Worm (Caenorhabditis elegans): ENCODE measurements around the gene Y42G9A.1.

Y42G9A.1 gene

ce11 chrIII:6155787-6156186 lies 6.0 kb downstream of the Y42G9A.1 start:
- TF ChIP-seq jun-1 (tag; optimal IDR thresholded peaks at IDR 0.05) (no peak), nhr-28 (tag; optimal IDR thresholded peaks at IDR 0.05) (no peak), ama-1 (optimal IDR thresholded peaks at IDR 0.05) (no peak), hmg-11 (tag; optimal IDR thresholded peaks at IDR 0.05) (no peak), nhr-23 (tag; optimal IDR thresholded peaks at IDR 0.05) (no peak), eor-1 (tag; optimal IDR thresholded peaks at IDR 0.05) (no peak), nhr-67 (tag; optimal IDR thresholded peaks at IDR 0.05) (no peak), tbx-2 (tag; optimal IDR thresholded peaks at IDR 0.05) (no peak), egl-5 (tag; optimal IDR thresholded peaks at IDR 0.05) (no peak), nhr-25 (tag; optimal IDR thresholded peaks at IDR 0.05) (no peak), unc-39 (tag; optimal IDR thresholded peaks at IDR 0.05) (no peak), ceh-16 (tag; optimal IDR thresholded peaks at IDR 0.05) (no peak), nfya-1 (tag; optimal IDR thresholded peaks at IDR 0.05; ENCODE audit: insufficient read depth) (no peak)

- peak; percentile 35 for TF ChIP-seq egl-5 (tag; optimal IDR thresholded peaks at IDR 0.05)
- no peak for TF ChIP-seq mdl-1 (tag; optimal IDR thresholded peaks at IDR 0.05)
- peak; percentile 57 for TF ChIP-seq pha-4 (tag; optimal IDR thresholded peaks at IDR 0.05)
These were observed 8.1 kb downstream of the Y42G9A.1 start, which contains the start of gene anmt-2 for ce11 chrIII:6157708-6158321. Gene anmt-2 (minus strand): TSS chrIII:6157758.

- TF ChIP-seq nhr-77 (tag; optimal IDR thresholded peaks at IDR 0.05) = no peak
- peak; percentile 68 for TF ChIP-seq hmg-11 (tag; optimal IDR thresholded peaks at IDR 0.05)
- peak; percentile 27 for TF ChIP-seq snpc-4 (tag; optimal IDR thresholded peaks at IDR 0.05)
- TF ChIP-seq nhr-43 (tag; optimal IDR thresholded peaks at IDR 0.05; ENCODE audit: poor library complexity, severe bottlenecking) = peak; percentile 55
- TF ChIP-seq ama-1 (optimal IDR thresholded peaks at IDR 0.05) = no peak
- no peak for TF ChIP-seq nhr-28 (tag; optimal IDR thresholded peaks at IDR 0.05)
- peak; percentile 47 for TF ChIP-seq skn-1 (tag; optimal IDR thresholded peaks at IDR 0.05)
- TF ChIP-seq nhr-237 (tag; optimal IDR thresholded peaks at IDR 0.05) = no peak
- no peak for TF ChIP-seq mdl-1 (tag; optimal IDR thresholded peaks at IDR 0.05)
- no peak for TF ChIP-seq fkh-2 (tag; optimal IDR thresholded peaks at IDR 0.05)
- peak; percentile 22 for TF ChIP-seq aly-2 (tag; optimal IDR thresholded peaks at IDR 0.05)
- no peak for TF ChIP-seq nhr-11 (tag; optimal IDR thresholded peaks at IDR 0.05)
- TF ChIP-seq elt-3 (tag; optimal IDR thresholded peaks at IDR 0.05) = peak in 1 of 3 experiments; percentile 44
- TF ChIP-seq nhr-76 (tag; optimal IDR thresholded peaks at IDR 0.05) = no peak
- TF ChIP-seq elt-1 (tag; optimal IDR thresholded peaks at IDR 0.05) = no peak
- no peak for TF ChIP-seq fos-1 (tag; optimal IDR thresholded peaks at IDR 0.05)
- peak; percentile 20 for TF ChIP-seq tbx-2 (tag; optimal IDR thresholded peaks at IDR 0.05)
- peak; percentile 48 for TF ChIP-seq lin-15B (tag; optimal IDR thresholded peaks at IDR 0.05)
- peak; percentile 60 for TF ChIP-seq pqm-1 (tag; optimal IDR thresholded peaks at IDR 0.05)
- peak; percentile 78 for TF ChIP-seq jun-1 (tag; optimal IDR thresholded peaks at IDR 0.05)
- TF ChIP-seq mml-1 (tag; optimal IDR thresholded peaks at IDR 0.05) = no peak
- peak; percentile 94 for TF ChIP-seq elt-2 (tag; optimal IDR thresholded peaks at IDR 0.05)
- TF ChIP-seq fkh-10 (GFP tag; optimal IDR thresholded peaks at IDR 0.05) = peak; percentile 47
- TF ChIP-seq ceh-16 (tag; optimal IDR thresholded peaks at IDR 0.05) = no peak
- peak; percentile 48 for TF ChIP-seq nhr-25 (tag; optimal IDR thresholded peaks at IDR 0.05)
- TF ChIP-seq ztf-4 (tag; optimal IDR thresholded peaks at IDR 0.05) = no peak
- peak; percentile 55 for TF ChIP-seq lsy-12 (tag; optimal IDR thresholded peaks at IDR 0.05)
- TF ChIP-seq R02D3.7 (tag; optimal IDR thresholded peaks at IDR 0.05) = peak; percentile 5
- peak; percentile 64 for TF ChIP-seq egl-27 (tag; optimal IDR thresholded peaks at IDR 0.05)
- no peak for TF ChIP-seq nhr-12 (tag; optimal IDR thresholded peaks at IDR 0.05)
- TF ChIP-seq sea-2 (GFP tag; optimal IDR thresholded peaks at IDR 0.05) = no peak
- no peak for TF ChIP-seq daf-12 (tag; optimal IDR thresholded peaks at IDR 0.05)
- no peak for TF ChIP-seq eor-1 (tag; optimal IDR thresholded peaks at IDR 0.05)
- TF ChIP-seq ceh-28 (tag; optimal IDR thresholded peaks at IDR 0.05) = peak; percentile 42
- peak; percentile 68 for TF ChIP-seq nfya-1 (tag; optimal IDR thresholded peaks at IDR 0.05; ENCODE audit: insufficient read depth)
- TF ChIP-seq ZK546.5 (tag; optimal IDR thresholded peaks at IDR 0.05) = no peak
- peak; percentile 54 for TF ChIP-seq pha-4 (tag; optimal IDR thresholded peaks at IDR 0.05)
- peak; percentile 38 for TF ChIP-seq egl-5 (tag; optimal IDR thresholded peaks at IDR 0.05)
- TF ChIP-seq zag-1 (tag; optimal IDR thresholded peaks at IDR 0.05) = no peak
- peak; percentile 63 for TF ChIP-seq nhr-23 (tag; optimal IDR thresholded peaks at IDR 0.05)
- no peak for TF ChIP-seq nhr-67 (tag; optimal IDR thresholded peaks at IDR 0.05)
- TF ChIP-seq lin-39 (tag; optimal IDR thresholded peaks at IDR 0.05) = no peak
- no peak for TF ChIP-seq ceh-82 (tag; optimal IDR thresholded peaks at IDR 0.05)
- no peak for TF ChIP-seq ztf-11 (tag; optimal IDR thresholded peaks at IDR 0.05)
- no peak for TF ChIP-seq ceh-9 (tag; optimal IDR thresholded peaks at IDR 0.05)
These were observed 9.1 kb downstream of the Y42G9A.1 start, which contains the start of gene nfm-1 for ce11 chrIII:6158642-6159475. Gene nfm-1 (plus strand): TSS chrIII:6159453.

Measured in whole organism, L3 larva.